Fruit fly (Drosophila melanogaster) whole organism, embryonic: ENCODE data around the gene EMC5.

Experiments used
- Atf6 ChIP-seq: fragments of 200-800 bp; sonication (Bioruptor generic); IDR thresholded peaks from 2 replicates; pipeline ENCODE4 v1.3.6; 2022; ENCODE audit warnings: missing biosample characterization, missing genetic modification characterization
- Blimp-1 ChIP-seq: fragments of 200-800 bp; sonication (Bioruptor generic); optimal IDR thresholded peaks from 3 replicates; lab custom pipeline; 2018; ENCODE audit warnings: missing biosample characterization, missing genetic modification characterization, mild to moderate bottlenecking, moderate library complexity, missing genetic modification reagents
- Bteb2 ChIP-seq: fragments of 200-800 bp; sonication (Bioruptor generic); optimal IDR thresholded peaks from 2 replicates; lab custom pipeline; 2016; ENCODE audit warnings: missing biosample characterization, missing genetic modification characterization
- CG10543 ChIP-seq: fragments of 200-800 bp; sonication (Bioruptor generic); optimal IDR thresholded peaks from 3 replicates; lab custom pipeline; 2017; ENCODE audit warnings: missing biosample characterization, mild to moderate bottlenecking, missing genetic modification characterization, moderate library complexity
- CG11695 ChIP-seq: fragments of 200-800 bp; sonication (Bioruptor generic); IDR thresholded peaks from 3 replicates; pipeline ENCODE4 v1.3.6; 2022; ENCODE audit warnings: missing biosample characterization, missing genetic modification characterization
- CG11723 ChIP-seq: fragments of 200-800 bp; sonication (Bioruptor generic); optimal IDR thresholded peaks from 2 replicates; lab custom pipeline; 2017; ENCODE audit warnings: missing biosample characterization, mild to moderate bottlenecking, missing genetic modification characterization
- CG12071 ChIP-seq: fragments of 200-800 bp; sonication (Bioruptor generic); optimal IDR thresholded peaks from 3 replicates; lab custom pipeline; 2018; ENCODE audit warnings: missing biosample characterization, mild to moderate bottlenecking, missing genetic modification characterization
- CG12219 ChIP-seq: fragments of 200-800 bp; sonication (Bioruptor generic); optimal IDR thresholded peaks from 3 replicates; lab custom pipeline; 2018; ENCODE audit warnings: missing biosample characterization, mild to moderate bottlenecking, missing genetic modification characterization
- CG12391 ChIP-seq: fragments of 200-800 bp; sonication (Bioruptor generic); optimal IDR thresholded peaks from 3 replicates; lab custom pipeline; 2018; ENCODE audit warnings: missing biosample characterization, mild to moderate bottlenecking, missing genetic modification characterization, moderate library complexity
- CG13123 ChIP-seq: fragments of 200-800 bp; sonication (Bioruptor generic); optimal IDR thresholded peaks from 2 replicates; lab custom pipeline; 2016; ENCODE audit warnings: missing biosample characterization, missing genetic modification characterization
- CG14014 ChIP-seq: fragments of 200-800 bp; sonication (Bioruptor generic); IDR thresholded peaks from 2 replicates; pipeline ENCODE4 v1.3.6; 2022; ENCODE audit warnings: missing biosample characterization, missing genetic modification characterization
- CG14710 ChIP-seq: fragments of 200-800 bp; sonication (Bioruptor generic); optimal IDR thresholded peaks from 3 replicates; lab custom pipeline; 2019; ENCODE audit warnings: missing biosample characterization, mild to moderate bottlenecking, missing genetic modification characterization, moderate library complexity
- CG18011 ChIP-seq: fragments of 200-800 bp; sonication (Bioruptor generic); optimal IDR thresholded peaks from 2 replicates; lab custom pipeline; 2017; ENCODE audit warnings: missing biosample characterization, missing genetic modification characterization, mild to moderate bottlenecking, moderate library complexity, missing genotype
- CG2202 ChIP-seq: fragments of 200-800 bp; sonication (Bioruptor generic); optimal IDR thresholded peaks from 2 replicates; lab custom pipeline; 2018; ENCODE audit warnings: missing biosample characterization, mild to moderate bottlenecking, missing genetic modification characterization
- CG3065 ChIP-seq: fragments of 200-800 bp; sonication (Bioruptor generic); optimal IDR thresholded peaks from 2 replicates; lab custom pipeline; 2016; ENCODE audit warnings: missing biosample characterization, missing genetic modification characterization
- CG32532 ChIP-seq: fragments of 200-800 bp; sonication (Bioruptor generic); IDR thresholded peaks from 2 replicates; pipeline ENCODE4 v1.3.6; 2022; ENCODE audit warnings: missing biosample characterization, missing genetic modification characterization
- CG4328 ChIP-seq: fragments of 200-800 bp; sonication (Bioruptor generic); optimal IDR thresholded peaks from 3 replicates; lab custom pipeline; 2017; ENCODE audit warnings: missing biosample characterization, missing genetic modification reagents, missing genetic modification characterization
- CG6813 ChIP-seq: fragments of 200-800 bp; sonication (Bioruptor generic); optimal IDR thresholded peaks from 2 replicates; lab custom pipeline; 2017; ENCODE audit warnings: missing biosample characterization, missing genetic modification characterization, mild to moderate bottlenecking, moderate library complexity, missing genetic modification reagents
- CG8765 ChIP-seq: fragments of 200-800 bp; sonication (Bioruptor generic); IDR thresholded peaks from 2 replicates; pipeline ENCODE4 v1.3.6; 2022; ENCODE audit warnings: missing biosample characterization, missing genetic modification characterization
- CG9727 ChIP-seq: fragments of 200-800 bp; sonication (Bioruptor generic); optimal IDR thresholded peaks from 3 replicates; lab custom pipeline; 2017; ENCODE audit warnings: missing biosample characterization, mild to moderate bottlenecking, missing genetic modification characterization
- Dbx ChIP-seq: fragments of 200-800 bp; sonication (Bioruptor generic); IDR thresholded peaks from 3 replicates; pipeline ENCODE4 v1.3.6; 2022; ENCODE audit warnings: missing biosample characterization, missing genetic modification characterization
- Ets65A ChIP-seq: fragments of 200-800 bp; sonication (Bioruptor generic); peaks from one replicate; lab custom pipeline; 2016; ENCODE audit warnings: missing biosample characterization, missing genetic modification characterization
- Fer1 ChIP-seq: fragments of 200-800 bp; sonication (Bioruptor generic); optimal IDR thresholded peaks from 2 replicates; lab custom pipeline; 2017; ENCODE audit warnings: missing biosample characterization, mild to moderate bottlenecking, missing genetic modification characterization
- HLHmδ ChIP-seq: fragments of 200-800 bp; sonication (Bioruptor generic); optimal IDR thresholded peaks from 2 replicates; lab custom pipeline; 2018; ENCODE audit warnings: missing biosample characterization, mild to moderate bottlenecking, missing genetic modification characterization, moderate library complexity
- HmgZ ChIP-seq: fragments of 200-800 bp; sonication (Bioruptor generic); optimal IDR thresholded peaks from 2 replicates; lab custom pipeline; 2018; ENCODE audit warnings: missing biosample characterization, mild to moderate bottlenecking, missing genetic modification characterization
- Hmx ChIP-seq: fragments of 200-800 bp; sonication (Bioruptor generic); optimal IDR thresholded peaks from 2 replicates; lab custom pipeline; 2016; ENCODE audit warnings: missing biosample characterization, missing genetic modification characterization
- Hr78 ChIP-seq, 2 experiments: fragments of 200-800 bp in 1 of 2; fragments of >200 bp in 1 of 2; sonication (Bioruptor generic) in 1 of 2; optimal IDR thresholded peaks; 2 replicates each; lab custom pipeline; 2017 to 2019; ENCODE audit warnings: missing biosample characterization in 2 of 2, missing genetic modification characterization in 2 of 2, mild to moderate bottlenecking in 1 of 2, moderate library complexity in 1 of 2
- Meics ChIP-seq: fragments of 200-800 bp; sonication (Bioruptor generic); optimal IDR thresholded peaks from 2 replicates; lab custom pipeline; 2017; ENCODE audit warnings: missing biosample characterization, mild to moderate bottlenecking, missing genetic modification characterization
- Oli ChIP-seq: fragments of 200-800 bp; sonication (Bioruptor generic); optimal IDR thresholded peaks from 2 replicates; lab custom pipeline; 2018; ENCODE audit warnings: missing biosample characterization, mild to moderate bottlenecking, missing genetic modification characterization, moderate library complexity
- Ravus ChIP-seq: fragments of 200-800 bp; sonication (Bioruptor generic); IDR thresholded peaks from 2 replicates; pipeline ENCODE4 v1.3.6; 2022; ENCODE audit warnings: missing biosample characterization, missing genetic modification characterization
- Ssrp ChIP-seq: fragments of 200-800 bp; sonication (Bioruptor generic); optimal IDR thresholded peaks from 2 replicates; lab custom pipeline; 2018; ENCODE audit warnings: missing biosample characterization, mild to moderate bottlenecking, missing genetic modification characterization, moderate library complexity
- amos ChIP-seq: fragments of 200-800 bp; sonication (Bioruptor generic); IDR thresholded peaks from 2 replicates; pipeline ENCODE4 v1.3.6; 2022; ENCODE audit warnings: missing biosample characterization, missing genetic modification characterization; ENCODE audit not compliant: partially characterized antibody
- chif ChIP-seq, 2 experiments: fragments of 200-800 bp; sonication (Bioruptor generic); optimal IDR thresholded peaks; 3 replicates each; lab custom pipeline; 2016; ENCODE audit warnings: missing biosample characterization in 2 of 2, missing genetic modification characterization in 2 of 2
- eyg ChIP-seq: fragments of 200-800 bp; sonication (Bioruptor generic); optimal IDR thresholded peaks from 3 replicates; lab custom pipeline; 2016; ENCODE audit warnings: missing biosample characterization, missing genetic modification characterization
- fd96Cb ChIP-seq: fragments of 200-800 bp; sonication (Bioruptor generic); optimal IDR thresholded peaks from 2 replicates; lab custom pipeline; 2018; ENCODE audit warnings: missing biosample characterization, mild to moderate bottlenecking, missing genetic modification characterization, moderate library complexity
- gro ChIP-seq: fragments of 200-800 bp; sonication (Bioruptor generic); optimal IDR thresholded peaks from 2 replicates; lab custom pipeline; 2016; ENCODE audit warnings: missing biosample characterization, missing genetic modification characterization
- ham ChIP-seq: fragments of 200-800 bp; sonication (Bioruptor generic); IDR thresholded peaks from 2 replicates; pipeline ENCODE4 v1.3.6; 2022; ENCODE audit warnings: missing biosample characterization, missing genetic modification characterization
- hth ChIP-seq: fragments of >200 bp; optimal IDR thresholded peaks from 2 replicates; lab custom pipeline; 2017; ENCODE audit warnings: inconsistent platforms
- jumu ChIP-seq: fragments of 200-800 bp; sonication (Bioruptor generic); optimal IDR thresholded peaks from 3 replicates; lab custom pipeline; 2016; ENCODE audit warnings: missing biosample characterization, missing genetic modification characterization
- kay ChIP-seq: fragments of 200-800 bp; sonication (Bioruptor generic); optimal IDR thresholded peaks from 2 replicates; lab custom pipeline; 2016; ENCODE audit warnings: missing biosample characterization, missing genetic modification characterization
- knrl ChIP-seq: fragments of 200-800 bp; sonication (Bioruptor generic); IDR thresholded peaks from 3 replicates; pipeline ENCODE4 v1.3.6; 2022; ENCODE audit warnings: missing biosample characterization, missing genetic modification characterization; ENCODE audit not compliant: partially characterized antibody
- mld ChIP-seq: fragments of 200-800 bp; sonication (Bioruptor generic); IDR thresholded peaks from 3 replicates; pipeline ENCODE4 v1.3.6; 2022; ENCODE audit warnings: missing biosample characterization, missing genetic modification characterization; ENCODE audit not compliant: partially characterized antibody
- nau ChIP-seq: fragments of 200-800 bp; sonication (Bioruptor generic); optimal IDR thresholded peaks from 3 replicates; lab custom pipeline; 2017; ENCODE audit warnings: missing biosample characterization, mild to moderate bottlenecking, missing genetic modification characterization, missing genetic modification reagents
- pfk ChIP-seq: fragments of 200-800 bp; sonication (Bioruptor generic); optimal IDR thresholded peaks from 2 replicates; lab custom pipeline; 2018; ENCODE audit warnings: missing biosample characterization, mild to moderate bottlenecking, missing genetic modification characterization, moderate library complexity
- sima ChIP-seq: fragments of 200-800 bp; sonication (Bioruptor generic); optimal IDR thresholded peaks from 2 replicates; lab custom pipeline; 2016; ENCODE audit warnings: missing biosample characterization, missing genetic modification characterization
- slbo ChIP-seq: fragments of 200-800 bp; sonication (Bioruptor generic); IDR thresholded peaks from 2 replicates; pipeline ENCODE4 v1.3.6; 2022; ENCODE audit warnings: missing biosample characterization, missing genetic modification characterization
- sob ChIP-seq: fragments of 200-800 bp; sonication (Bioruptor generic); IDR thresholded peaks from 2 replicates; pipeline ENCODE4 v1.3.6; 2022; ENCODE audit warnings: missing biosample characterization, missing genetic modification characterization
- sug ChIP-seq: fragments of 200-800 bp; optimal IDR thresholded peaks from 2 replicates; lab custom pipeline; 2019; ENCODE audit warnings: missing biosample characterization, mild to moderate bottlenecking, missing genetic modification characterization, moderate library complexity
- tgo ChIP-seq: fragments of 200-800 bp; sonication (Bioruptor generic); IDR thresholded peaks from 3 replicates; pipeline ENCODE4 v1.3.6; 2022; ENCODE audit warnings: missing biosample characterization, missing genetic modification characterization

Gene EMC5

dm6 chr2L:19023972-19024743 lies 36.7 kb downstream of the EMC5 start (continued):
- TF ChIP-seq CG9727 (peak; percentile 70), jumu (GFP tag; lab: Kevin White, UChicago) (no peak), Hmx (GFP tag; lab: Kevin White, UChicago) (peak; percentile 9), CG12219 (GFP tag; lab: Kevin White, UChicago) (peak; percentile 54), chif (GFP tag; optimal IDR thresholded peaks at IDR 0.05; lab: Kevin White, UChicago) (no peak), kay (GFP tag; lab: Kevin White, UChicago) (peak; percentile 23), Ssrp (tag; lab: Kevin White, UChicago) (peak; percentile 76), CG6813 (GFP tag; lab: Kevin White, UChicago) (peak; percentile 46), Dbx (GFP tag; lab: Robert Waterston, UW) (peak; percentile 45; the same call in 1 of the 3 replicates), knrl (GFP tag; lab: Robert Waterston, UW) (no peak; the same call in 2 of the 3 replicates), eyg (GFP tag; lab: Kevin White, UChicago) (no peak), pfk (no peak), HmgZ (tag; lab: Kevin White, UChicago) (peak; percentile 65), Ravus (GFP tag; lab: Robert Waterston, UW) (no peak), hth (lab: Kevin White, UChicago) (no peak), slbo (GFP tag; lab: Robert Waterston, UW) (peak; percentile 67), CG11695 (peak; percentile 66), Blimp-1 (GFP tag; lab: Kevin White, UChicago) (peak; percentile 60), Meics (peak; percentile 86), CG12071 (GFP tag; lab: Kevin White, UChicago) (peak; percentile 25), CG12391 (tag; lab: Kevin White, UChicago) (peak; percentile 72), amos (GFP tag; lab: Robert Waterston, UW) (no peak), Atf6 (peak; percentile 70), gro (GFP tag; lab: Kevin White, UChicago) (no peak), CG4328 (peak; percentile 73), ham (GFP tag; lab: Robert Waterston, UW) (no peak), tgo (GFP tag; lab: Robert Waterston, UW) (peak; percentile 48; the same call in 2 of the 3 replicates), CG11723 (peak; percentile 41), CG13123 (GFP tag; lab: Kevin White, UChicago) (no peak), CG32532 (GFP tag; lab: Robert Waterston, UW) (peak; percentile 31; the same call in 1 of the 2 replicates), CG14710 (peak; percentile 41), Bteb2 (GFP tag; lab: Kevin White, UChicago) (peak; percentile 40), nau (peak; percentile 54), sug (tag; lab: Kevin White, UChicago) (peak; percentile 67), Ets65A (GFP tag; lab: Kevin White, UChicago) (peak; percentile 89), mld (no peak), Fer1 (GFP tag; lab: Kevin White, UChicago) (peak; percentile 89), Hr78 (GFP tag; optimal IDR thresholded peaks at IDR 0.05; lab: Kevin White, UChicago) (peak in 1 of 2 experiments; percentile 21), CG2202 (tag; lab: Kevin White, UChicago) (no peak), sob (GFP tag; lab: Robert Waterston, UW) (peak; percentile 28; the same call in 1 of the 2 replicates), CG3065 (GFP tag; lab: Kevin White, UChicago) (no peak), CG10543 (GFP tag; lab: Kevin White, UChicago) (peak; percentile 80), Oli (peak; percentile 80), sima (GFP tag; lab: Kevin White, UChicago) (no peak), fd96Cb (tag; lab: Kevin White, UChicago) (peak; percentile 73), HLHmδ (GFP tag; lab: Kevin White, UChicago) (no peak), CG14014 (GFP tag; lab: Robert Waterston, UW) (peak; percentile 58; the same call in 1 of the 2 replicates), CG18011 (GFP tag; lab: Kevin White, UChicago) (peak; percentile 19), CG8765 (GFP tag; lab: Robert Waterston, UW) (no peak)
